Fruit fly (Drosophila melanogaster) whole organism, wandering third instar larva: ENCODE results near the gene rtet.

Experiments
- Abd-B ChIP-seq: fragments of >200 bp; optimal IDR thresholded peaks from 2 replicates; lab custom pipeline; 2017; ENCODE audit warnings: missing biosample characterization, missing genetic modification characterization
- CG32264 ChIP-seq: fragments of 200-800 bp; sonication (Bioruptor generic); optimal IDR thresholded peaks from 2 replicates; lab custom pipeline; 2016; ENCODE audit warnings: missing biosample characterization, missing genetic modification characterization
- CrebA ChIP-seq: fragments of 200-800 bp; sonication (Bioruptor generic); optimal IDR thresholded peaks from 2 replicates; lab custom pipeline; 2016; ENCODE audit warnings: missing biosample characterization, mild to moderate bottlenecking, missing genetic modification characterization, borderline replicate concordance
- Dif ChIP-seq: fragments of 200-275, 200-300 bp; sonication (Bioruptor generic); optimal IDR thresholded peaks from 2 replicates; lab custom pipeline; 2018; ENCODE audit warnings: missing biosample characterization, missing genetic modification characterization; ENCODE audit not compliant: partially characterized antibody
- GATAd ChIP-seq: sonication (Bioruptor generic); optimal IDR thresholded peaks from 2 replicates; lab custom pipeline; 2016; ENCODE audit warnings: missing biosample characterization, missing genetic modification characterization
- Hr78 ChIP-seq: fragments of >200 bp; optimal IDR thresholded peaks from 2 replicates; lab custom pipeline; 2017; ENCODE audit warnings: missing biosample characterization, missing genetic modification characterization
- Hr83 ChIP-seq: fragments of 200-300 bp; sonication (Bioruptor generic); optimal IDR thresholded peaks from 2 replicates; lab custom pipeline; 2016; ENCODE audit warnings: missing biosample characterization, mild to moderate bottlenecking, missing genetic modification characterization, moderate library complexity; ENCODE audit not compliant: poor library complexity, severe bottlenecking
- Jra ChIP-seq: sonication (Bioruptor generic); optimal IDR thresholded peaks from 2 replicates; lab custom pipeline; 2016; ENCODE audit warnings: missing biosample characterization, missing genetic modification characterization
- Myc ChIP-seq: fragments of >200 bp; optimal IDR thresholded peaks from 2 replicates; lab custom pipeline; 2017
- N ChIP-seq: fragments of >200 bp; optimal IDR thresholded peaks from 2 replicates; lab custom pipeline; 2018; ENCODE audit warnings: missing biosample characterization, missing external identifiers, missing genetic modification characterization
- OdsH ChIP-seq: fragments of 200-800 bp; sonication (Bioruptor generic); optimal IDR thresholded peaks from 2 replicates; lab custom pipeline; 2016; ENCODE audit warnings: missing biosample characterization, mild to moderate bottlenecking, missing genetic modification characterization
- Rel ChIP-seq, 2 experiments: fragments of 200-800 bp; sonication (Bioruptor generic) in 1 of 2; optimal IDR thresholded peaks; 2 replicates in 1 of 2; 3 replicates in 1 of 2; lab custom pipeline; 2016 to 2019; ENCODE audit warnings: mild to moderate bottlenecking in 2 of 2, missing biosample characterization in 2 of 2, missing genetic modification characterization in 2 of 2, moderate library complexity in 1 of 2
- Sp1 ChIP-seq: fragments of 200-800 bp; sonication (Bioruptor generic); optimal IDR thresholded peaks from 3 replicates; lab custom pipeline; 2019; ENCODE audit warnings: missing biosample characterization, mild to moderate bottlenecking, missing genetic modification characterization, moderate library complexity
- Vsx2 ChIP-seq: fragments of 200-300, 225-300 bp; sonication (Bioruptor generic); optimal IDR thresholded peaks from 2 replicates; lab custom pipeline; 2018; ENCODE audit warnings: missing biosample characterization, missing genetic modification characterization; ENCODE audit not compliant: partially characterized antibody
- br ChIP-seq: fragments of 200-800 bp; sonication (Bioruptor generic); optimal IDR thresholded peaks from 2 replicates; lab custom pipeline; 2016; ENCODE audit warnings: missing biosample characterization, missing genetic modification characterization
- dl ChIP-seq, 2 experiments: fragments of 175-275, 200-275 bp in 1 of 2; fragments of 200-275 bp in 1 of 2; sonication (Bioruptor generic); optimal IDR thresholded peaks; lab custom pipeline; 2018; ENCODE audit warnings: mild to moderate bottlenecking in 2 of 2, missing biosample characterization in 2 of 2, missing genetic modification characterization in 2 of 2, moderate library complexity in 2 of 2; ENCODE audit not compliant: partially characterized antibody in 2 of 2, insufficient read depth in 1 of 2
- dmrt93B ChIP-seq: fragments of 200-800 bp; sonication (Bioruptor generic); optimal IDR thresholded peaks from 2 replicates; lab custom pipeline; 2018; ENCODE audit warnings: missing biosample characterization, mild to moderate bottlenecking, missing genetic modification characterization
- dsf ChIP-seq: sonication (Bioruptor generic); optimal IDR thresholded peaks from 2 replicates; lab custom pipeline; 2016; ENCODE audit warnings: missing biosample characterization, missing genetic modification characterization, borderline replicate concordance
- ey ChIP-seq: fragments of 200-800 bp; sonication (Bioruptor generic); optimal IDR thresholded peaks from 2 replicates; lab custom pipeline; 2016; ENCODE audit warnings: missing biosample characterization, missing genetic modification characterization
- foxo ChIP-seq, 2 experiments: fragments of 200-800 bp; sonication (Bioruptor generic); optimal IDR thresholded peaks; 2 replicates in 1 of 2; 3 replicates in 1 of 2; lab custom pipeline; 2016 to 2017; ENCODE audit warnings: missing biosample characterization in 2 of 2, missing genetic modification characterization in 2 of 2
- h ChIP-seq: fragments of 200-800 bp; sonication (Bioruptor generic); optimal IDR thresholded peaks from 3 replicates; lab custom pipeline; 2016; ENCODE audit warnings: missing biosample characterization, mild to moderate bottlenecking, missing genetic modification characterization
- jim ChIP-seq: fragments of 175-275, 200-325 bp; sonication (Bioruptor generic); optimal IDR thresholded peaks from 2 replicates; lab custom pipeline; 2016; ENCODE audit warnings: missing biosample characterization, mild to moderate bottlenecking, missing genetic modification characterization
- lola ChIP-seq: fragments of >200 bp; optimal IDR thresholded peaks from 2 replicates; lab custom pipeline; 2017; ENCODE audit warnings: missing biosample characterization, missing genetic modification characterization
- psq ChIP-seq: fragments of 200-800 bp; sonication (Bioruptor generic); optimal IDR thresholded peaks from 3 replicates; lab custom pipeline; 2017; ENCODE audit warnings: missing biosample characterization, mild to moderate bottlenecking, missing genetic modification characterization, moderate library complexity
- sage ChIP-seq: fragments of 200-800 bp; sonication (Bioruptor generic); optimal IDR thresholded peaks from 2 replicates; lab custom pipeline; 2016; ENCODE audit warnings: missing biosample characterization, mild to moderate bottlenecking, missing genetic modification characterization
- sv ChIP-seq: fragments of 200-800 bp; sonication (Bioruptor generic); optimal IDR thresholded peaks from 3 replicates; lab custom pipeline; 2016; ENCODE audit warnings: missing biosample characterization, missing genetic modification characterization
- woc ChIP-seq: sonication (Bioruptor generic); optimal IDR thresholded peaks from 2 replicates; lab custom pipeline; 2016; ENCODE audit warnings: missing biosample characterization, mild to moderate bottlenecking, missing genetic modification characterization

The rtet gene

DNA sequence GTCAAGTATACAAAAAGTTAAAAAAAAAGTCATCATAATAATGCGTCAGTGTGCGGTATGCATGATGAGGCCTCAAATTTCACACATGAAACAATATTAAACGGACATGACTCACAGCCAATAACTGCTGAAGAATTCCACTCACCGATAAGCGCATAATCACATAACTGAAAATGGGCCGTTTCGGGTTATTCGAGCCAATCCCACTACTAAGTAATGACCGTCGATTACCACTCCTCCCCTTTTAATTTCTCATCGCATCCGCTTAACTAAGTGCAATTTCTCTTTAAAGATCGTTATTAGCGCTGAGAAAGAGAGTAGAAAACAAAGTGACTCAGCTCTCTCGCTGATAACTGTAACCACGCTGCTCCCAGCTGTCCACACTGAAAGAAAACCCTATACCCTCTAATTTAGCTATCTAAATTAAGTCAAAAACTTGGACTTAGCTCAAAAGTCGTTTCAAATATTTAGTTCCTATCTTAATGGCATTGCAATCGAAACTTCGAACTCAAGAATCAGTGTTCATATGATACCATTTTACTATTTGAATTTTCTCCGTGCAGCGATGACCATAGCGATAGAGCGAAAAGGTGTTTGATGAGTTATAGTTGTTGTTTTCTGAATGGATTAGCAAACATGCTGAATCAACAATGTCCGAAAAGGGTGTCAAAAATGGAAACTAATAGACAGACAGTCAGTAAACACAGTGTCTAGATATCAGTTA lies 4.7 kb downstream of the rtet start (continued):
- TF ChIP-seq Dif (GFP tag; lab: Kevin White, UChicago) (peak; percentile 46), GATAd (GFP tag; lab: Kevin White, UChicago) (no peak)

dm6 chr3R:21116057-21116456 lies 7.8 kb downstream of the rtet start, which contains the start of gene ppan:
Gene ppan, plus strand, starts transcription at chr3R:21116254.
- TF ChIP-seq sv (no peak), sage (GFP tag; lab: Kevin White, UChicago) (peak; percentile 37), Hr83 (GFP tag; lab: Kevin White, UChicago) (no peak), CrebA (GFP tag; lab: Kevin White, UChicago) (no peak), jim (GFP tag; lab: Kevin White, UChicago) (no peak), Dif (GFP tag; lab: Kevin White, UChicago) (peak; percentile 20), h (GFP tag; lab: Kevin White, UChicago) (peak; percentile 10), Abd-B (GFP tag; lab: Kevin White, UChicago) (no peak), Sp1 (GFP tag; lab: Kevin White, UChicago) (no peak), br (GFP tag; lab: Kevin White, UChicago) (no peak), Vsx2 (no peak), Myc (lab: Kevin White, UChicago) (peak; percentile 36)

DNA sequence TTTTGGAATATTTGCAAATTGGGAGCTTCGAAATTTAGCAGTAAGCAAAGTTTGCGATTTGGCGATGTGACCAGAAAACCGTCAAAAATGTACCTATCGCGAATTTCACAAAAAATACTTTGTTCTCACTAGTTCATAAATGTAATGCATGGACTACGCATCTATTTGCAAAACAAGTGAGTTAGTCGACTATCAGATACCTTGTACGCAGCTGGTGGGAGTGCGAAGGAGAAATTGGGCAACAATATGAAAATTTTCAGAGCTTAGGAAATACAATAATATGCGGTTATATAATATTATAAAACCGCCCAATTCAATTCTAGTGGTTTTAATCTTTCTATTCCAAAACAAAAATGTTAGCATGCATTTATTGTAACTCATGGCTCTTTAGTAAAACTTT lies 10.5 kb downstream of the rtet start, which contains the start of gene Bdbt:
Bdbt (minus strand) TSS at position 73 of the 400 bp plus-strand sequence.
- TF ChIP-seq dmrt93B (GFP tag; lab: Kevin White, UChicago) (no peak), Vsx2 (no peak), woc (GFP tag; lab: Kevin White, UChicago) (peak; percentile 52), Abd-B (GFP tag; lab: Kevin White, UChicago) (no peak), Hr78 (peak; percentile 51), sv (peak; percentile 32), OdsH (GFP tag; lab: Kevin White, UChicago) (peak; percentile 23), lola (no peak), dsf (GFP tag; lab: Kevin White, UChicago) (no peak), ey (peak; percentile 37), foxo (GFP tag; optimal IDR thresholded peaks at IDR 0.05; lab: Kevin White, UChicago) (peak in 1 of 2 experiments; percentile 43), Rel (GFP tag; optimal IDR thresholded peaks at IDR 0.05; lab: Kevin White, UChicago) (no peak), Rel (tag; optimal IDR thresholded peaks at IDR 0.05; lab: Kevin White, UChicago) (no peak), Hr83 (GFP tag; lab: Kevin White, UChicago) (peak; percentile 20), h (GFP tag; lab: Kevin White, UChicago) (peak; percentile 46), N (GFP tag; lab: Kevin White, UChicago) (peak; percentile 94), psq (GFP tag; lab: Kevin White, UChicago) (peak; percentile 5), Jra (no peak), dl (GFP tag; optimal IDR thresholded peaks at IDR 0.05; lab: Kevin White, UChicago; ENCODE audit: insufficient read depth in 1 of 2, partially characterized antibody in 2 of 2) (no peak), CG32264 (GFP tag; lab: Kevin White, UChicago) (no peak)

DNA sequence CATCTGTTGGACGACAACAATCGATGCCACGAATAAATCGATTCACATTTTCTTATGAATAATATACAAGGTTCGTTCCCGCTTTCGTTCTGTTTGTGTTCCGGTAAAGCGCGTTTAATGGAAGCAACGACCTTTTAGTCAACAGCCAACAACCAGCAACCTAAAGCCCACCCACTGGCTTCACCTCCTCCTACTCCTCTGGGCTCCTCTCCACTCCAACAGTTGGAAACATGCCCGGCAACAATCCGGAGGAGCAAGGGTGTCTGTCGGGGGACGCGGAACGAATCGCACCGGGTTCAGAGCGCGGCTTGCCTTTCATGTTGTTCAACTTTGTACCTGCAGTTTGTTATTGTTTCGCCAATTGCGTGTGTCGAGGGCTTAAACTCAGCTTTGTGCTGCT lies 16.0 kb downstream of the rtet start:
- TF ChIP-seq psq (GFP tag; lab: Kevin White, UChicago) = no peak
- TF ChIP-seq jim (GFP tag; lab: Kevin White, UChicago) = no peak
- no peak for TF ChIP-seq dsf (GFP tag; lab: Kevin White, UChicago)
- TF ChIP-seq CG32264 (GFP tag; lab: Kevin White, UChicago) = no peak
- TF ChIP-seq Rel (GFP tag; optimal IDR thresholded peaks at IDR 0.05; lab: Kevin White, UChicago) = no peak
- TF ChIP-seq Rel (tag; optimal IDR thresholded peaks at IDR 0.05; lab: Kevin White, UChicago) = peak; percentile 14
- peak; percentile 16 for TF ChIP-seq Dif (GFP tag; lab: Kevin White, UChicago)
- TF ChIP-seq, all 38 proteins: peak for 2

- TF ChIP-seq N (GFP tag; lab: Kevin White, UChicago) = peak; percentile 84
- TF ChIP-seq GATAd (GFP tag; lab: Kevin White, UChicago) = no peak
- TF ChIP-seq CG32264 (GFP tag; lab: Kevin White, UChicago) = no peak
Measured at dm6 chr3R:21126673-21127284, 18.5 kb downstream of the rtet start.
